Fruit fly (Drosophila melanogaster): ENCODE data around the gene CG15715.

CG15715 gene

DNA sequence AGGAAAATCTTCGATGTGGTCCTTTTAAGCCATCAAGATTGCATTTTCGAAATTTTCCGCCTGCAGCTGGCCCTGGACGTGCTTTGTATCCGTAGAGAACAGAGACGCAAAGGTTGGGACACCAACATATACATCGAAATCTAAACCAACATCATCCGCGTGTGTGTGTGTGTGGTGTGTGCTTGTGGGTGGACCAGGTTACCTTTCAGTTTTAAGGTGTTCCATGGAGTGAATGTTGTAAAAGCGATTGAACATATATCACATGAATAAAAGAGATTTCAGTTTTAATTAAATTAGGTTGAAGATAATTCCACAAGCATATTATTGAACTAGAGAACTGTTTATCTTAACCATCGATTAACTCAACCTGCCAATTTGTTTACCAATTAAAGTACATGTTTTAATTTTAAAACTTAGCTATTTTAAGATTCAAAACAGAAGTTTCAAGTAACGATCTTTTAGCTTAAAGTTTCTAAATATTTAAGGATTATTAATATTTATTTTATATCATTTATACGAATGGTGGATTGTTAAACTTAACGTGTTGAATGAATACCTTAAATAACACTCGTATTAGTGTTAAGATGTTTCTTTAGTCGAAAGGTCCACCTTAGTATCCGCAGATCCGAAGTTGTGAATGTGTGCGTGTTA, 10.2 kb downstream of the CG15715 start (continued):
- TF ChIP-seq CG12659 (GFP tag; optimal IDR thresholded peaks at IDR 0.05) (peak; percentile 91), Hsf (GFP tag; optimal IDR thresholded peaks at IDR 0.05) (peak; percentile 40), sens-2 (GFP tag; IDR thresholded peaks at IDR 0.05) (no peak), Ada2b (GFP tag; IDR thresholded peaks at IDR 0.05) (peak; percentile 51), esg (GFP tag; conservative IDR thresholded peaks at IDR 0.05) (peak; percentile 49; the same call in 1 of the 2 replicates), oc (tag; optimal IDR thresholded peaks at IDR 0.05) (no peak), CG10366 (GFP tag; IDR thresholded peaks at IDR 0.05) (peak; percentile 53; the same call in 1 of the 2 replicates), toy (GFP tag; IDR thresholded peaks at IDR 0.05) (peak; percentile 38; the same call in 1 of the 2 replicates), CG6254 (GFP tag; optimal IDR thresholded peaks at IDR 0.05) (peak; percentile 18), CG4617 (GFP tag; optimal IDR thresholded peaks at IDR 0.05; ENCODE audit: borderline replicate concordance) (peak; percentile 73), Drgx (GFP tag; IDR thresholded peaks at IDR 0.05) (peak; percentile 82), bab2 (GFP tag; optimal IDR thresholded peaks at IDR 0.05) (peak; percentile 35), MESR4 (GFP tag; optimal IDR thresholded peaks at IDR 0.05) (peak; percentile 99), Sox100B (GFP tag; optimal IDR thresholded peaks at IDR 0.05) (peak; percentile 92), tio (GFP tag; optimal IDR thresholded peaks at IDR 0.05) (peak; percentile 73), onecut (GFP tag; IDR thresholded peaks at IDR 0.05) (peak; percentile 67), tup (GFP tag; optimal IDR thresholded peaks at IDR 0.05) (no peak), Hmx (GFP tag; optimal IDR thresholded peaks at IDR 0.05) (no peak), gsb (GFP tag; IDR thresholded peaks at IDR 0.05) (peak; percentile 53), ara (GFP tag; IDR thresholded peaks at IDR 0.05) (no peak), H15 (GFP tag; IDR thresholded peaks at IDR 0.05) (0 out of 3 replicates have a peak, but pooled peaks have one; percentile 25), sob (GFP tag; IDR thresholded peaks at IDR 0.05) (0 out of 2 replicates have a peak, but pooled peaks have one; percentile 27), shn (GFP tag; optimal IDR thresholded peaks at IDR 0.05) (peak; percentile 49), nerfin-2 (GFP tag; IDR thresholded peaks at IDR 0.05; ENCODE audit: partially characterized antibody) (0 out of 2 replicates have a peak, but pooled peaks have one; percentile 3), HHEX (GFP tag; optimal IDR thresholded peaks at IDR 0.05) (peak; percentile 87), NK7.1 (GFP tag; optimal IDR thresholded peaks at IDR 0.05) (peak; percentile 6), CG16863 (GFP tag; optimal IDR thresholded peaks at IDR 0.05) (peak; percentile 50), NC2α (GFP tag; optimal IDR thresholded peaks at IDR 0.05) (peak; percentile 35), Dll (GFP tag; IDR thresholded peaks at IDR 0.05; ENCODE audit: partially characterized antibody) (0 out of 4 replicates have a peak, but pooled peaks have one; percentile 66), CG12942 (GFP tag; optimal IDR thresholded peaks at IDR 0.05) (peak; percentile 30), jigr1 (GFP tag; IDR thresholded peaks at IDR 0.05) (no peak), CG30403 (GFP tag; optimal IDR thresholded peaks at IDR 0.05) (peak; percentile 72), CG6654 (GFP tag; optimal IDR thresholded peaks at IDR 0.05) (no peak), HLH3B (GFP tag; IDR thresholded peaks at IDR 0.05) (peak; percentile 64; the same call in 1 of the 2 replicates), tgo (GFP tag; IDR thresholded peaks at IDR 0.05) (peak; percentile 38; the same call in 1 of the 3 replicates), CG17328 (GFP tag; IDR thresholded peaks at IDR 0.05) (peak; percentile 28; the same call in 1 of the 2 replicates), B-H1 (GFP tag; IDR thresholded peaks at IDR 0.05) (peak; percentile 23; the same call in 1 of the 3 replicates), bigmax (GFP tag; optimal IDR thresholded peaks at IDR 0.05) (no peak), pita (GFP tag; optimal IDR thresholded peaks at IDR 0.05) (no peak), crol (GFP tag; IDR thresholded peaks at IDR 0.05) (no peak), CG3065 (GFP tag; optimal IDR thresholded peaks at IDR 0.05) (no peak), CG10543 (GFP tag; optimal IDR thresholded peaks at IDR 0.05) (peak; percentile 91), bbx (GFP tag; IDR thresholded peaks at IDR 0.05; ENCODE audit: partially characterized antibody) (no peak; the same call in 1 of the 2 replicates), CG3995 (GFP tag; optimal IDR thresholded peaks at IDR 0.05) (no peak), CG17612 (GFP tag; IDR thresholded peaks at IDR 0.05) (peak; percentile 54), GATAe (GFP tag; conservative IDR thresholded peaks at IDR 0.05) (no peak), dati (GFP tag; IDR thresholded peaks at IDR 0.05) (no peak), pros (GFP tag; optimal IDR thresholded peaks at IDR 0.05) (peak; percentile 34), CG13424 (tag; optimal IDR thresholded peaks at IDR 0.05) (peak; percentile 89), CG31388 (GFP tag; optimal IDR thresholded peaks at IDR 0.05) (no peak)

All from whole organism, embryonic.